Worm (Caenorhabditis elegans): ENCODE measurements around the gene Y61B8B.3.

ce11 chrV:17284159-17284558 lies 28.1 kb downstream of the Y61B8B.3 start:
- TF ChIP-seq ama-1 (optimal IDR thresholded peaks at IDR 0.05), result no peak
- no peak for TF ChIP-seq sea-1 (GFP tag; conservative IDR thresholded peaks at IDR 0.05)
- no peak for TF ChIP-seq ets-7 (tag; optimal IDR thresholded peaks at IDR 0.05)
- TF ChIP-seq ceh-36 (tag; optimal IDR thresholded peaks at IDR 0.05), result no peak
- TF ChIP-seq hmbx-1 (tag; optimal IDR thresholded peaks at IDR 0.05), result no peak
- TF ChIP-seq tra-4 (tag; optimal IDR thresholded peaks at IDR 0.05), result no peak
- no peak for TF ChIP-seq tbx-11 (GFP tag; IDR thresholded peaks at IDR 0.05)

Data from whole organism, early embryonic.